Worm (Caenorhabditis elegans): ENCODE results near the gene F53F4.7.
A peak's percentile ranks its signal among the peaks of the same experiment; 100 is the strongest.

F53F4.7 gene

DNA sequence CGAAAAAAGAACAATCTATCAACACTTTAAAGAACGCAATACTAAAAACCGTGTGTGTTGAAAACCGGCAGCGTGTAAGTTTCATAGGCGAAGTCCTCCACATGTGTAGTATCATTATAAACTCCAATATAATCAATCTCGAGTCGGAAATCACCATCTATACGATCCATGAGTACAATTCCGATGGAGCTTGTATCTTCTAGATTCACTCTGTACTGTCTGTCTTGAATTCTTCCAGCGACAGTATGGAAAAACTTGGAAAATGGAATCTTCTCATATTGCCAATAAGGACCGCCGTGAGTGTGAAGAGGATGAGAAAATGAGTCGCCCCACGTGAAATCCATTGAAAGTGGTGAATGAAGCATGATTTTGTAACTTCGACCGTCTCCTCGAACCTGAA lies 46.8 kb downstream of the F53F4.7 start (continued):
- TF ChIP-seq daf-16 (GFP tag; optimal IDR thresholded peaks at IDR 0.05), result no peak
- TF ChIP-seq daf-16 (tag; optimal IDR thresholded peaks at IDR 0.05), result peak; percentile 25
- no peak for TF ChIP-seq lin-39 (tag; optimal IDR thresholded peaks at IDR 0.05)
- TF ChIP-seq nhr-111 (GFP tag; optimal IDR thresholded peaks at IDR 0.05), result no peak
- TF ChIP-seq zfp-2 (tag; optimal IDR thresholded peaks at IDR 0.05), result no peak
- TF ChIP-seq rbr-2 (tag; optimal IDR thresholded peaks at IDR 0.05), result no peak
- TF ChIP-seq nhr-42 (GFP tag; IDR thresholded peaks at IDR 0.05), result peak; percentile 23; the same call in 1 of the 2 replicates
- no peak; the same call in 1 of the 2 replicates for TF ChIP-seq zfp-3 (GFP tag; conservative IDR thresholded peaks at IDR 0.05)
- peak; percentile 45 for TF ChIP-seq mes-2 (tag; optimal IDR thresholded peaks at IDR 0.05; ENCODE audit: poor library complexity, severe bottlenecking)
- TF ChIP-seq madf-5 (GFP tag; IDR thresholded peaks at IDR 0.05), result no peak
- no peak for TF ChIP-seq arid-1 (GFP tag; conservative IDR thresholded peaks at IDR 0.05)
- TF ChIP-seq saeg-2 (GFP tag; IDR thresholded peaks at IDR 0.05), result 0 out of 2 replicates have a peak, but pooled peaks have one; percentile 64

DNA sequence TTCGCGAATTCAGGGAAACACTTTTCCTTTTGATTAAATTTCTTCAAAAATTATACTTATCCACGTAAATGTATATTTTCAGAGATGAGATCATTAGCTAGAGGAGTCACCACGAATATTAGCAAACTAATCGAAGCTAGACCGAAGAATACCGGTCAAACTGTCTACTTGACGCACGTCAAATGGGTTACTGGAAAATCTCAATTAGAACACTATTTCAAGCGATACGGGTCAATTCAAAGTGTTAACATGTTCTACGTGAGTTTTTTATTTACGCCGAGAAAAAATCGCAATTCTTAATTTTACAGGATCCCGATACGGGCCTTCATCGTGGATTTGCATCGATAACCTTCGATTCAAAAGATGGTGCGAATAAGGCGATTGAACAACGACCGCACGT lies 48.0 kb downstream of the F53F4.7 start, which contains the start of gene slrp-1:
Gene slrp-1, plus strand, starts transcription at position 83 of the 400 bp plus-strand sequence.
- 0 out of 2 replicates have a peak, but pooled peaks have one; percentile 58 for TF ChIP-seq Y48G9A.11 (GFP tag; IDR thresholded peaks at IDR 0.05)
- no peak for TF ChIP-seq hlh-30 (tag; optimal IDR thresholded peaks at IDR 0.05; ENCODE audit: insufficient read depth)

DNA sequence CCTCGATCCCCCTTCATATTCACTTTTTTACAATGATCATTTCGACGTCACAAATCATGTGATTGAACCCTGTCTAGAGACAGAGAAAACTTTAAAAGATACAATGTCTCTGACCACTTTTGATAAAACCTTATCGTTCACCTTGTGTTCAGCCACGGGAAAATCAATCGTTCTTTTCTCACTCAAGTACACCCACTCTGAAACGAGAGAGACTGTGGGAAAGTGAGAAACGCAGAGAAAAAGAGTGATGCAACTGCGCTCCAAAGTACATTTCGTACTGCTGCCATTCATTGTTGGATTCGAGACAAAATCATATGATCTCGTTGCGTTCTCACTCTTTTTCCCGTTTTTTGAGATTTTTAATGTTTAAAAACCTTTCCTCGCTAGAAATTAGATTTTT lies 48.6 kb downstream of the F53F4.7 start:
- TF ChIP-seq arid-1 (GFP tag; conservative IDR thresholded peaks at IDR 0.05) (peak; percentile 66), cey-2 (tag; optimal IDR thresholded peaks at IDR 0.05; ENCODE audit: borderline replicate concordance, insufficient read depth) (peak; percentile 17), mdt-29 (GFP tag; IDR thresholded peaks at IDR 0.05) (peak; percentile 83), spr-1 (tag; optimal IDR thresholded peaks at IDR 0.05) (peak; percentile 69), zip-11 (GFP tag; IDR thresholded peaks at IDR 0.05) (no peak), hlh-11 (tag; optimal IDR thresholded peaks at IDR 0.05) (peak; percentile 97), lin-15B (tag; optimal IDR thresholded peaks at IDR 0.05) (peak; percentile 47), ceh-44 (GFP tag; IDR thresholded peaks at IDR 0.05) (0 out of 2 replicates have a peak, but pooled peaks have one; percentile 28), mxl-3 (GFP tag; optimal IDR thresholded peaks at IDR 0.05) (peak; percentile 75), lin-38 (GFP tag; IDR thresholded peaks at IDR 0.05) (peak; percentile 95), tra-1 (GFP tag; IDR thresholded peaks at IDR 0.05) (peak; percentile 58; the same call in 1 of the 2 replicates), zfp-3 (GFP tag; conservative IDR thresholded peaks at IDR 0.05) (peak; percentile 53; the same call in 1 of the 2 replicates), hlh-30 (tag; optimal IDR thresholded peaks at IDR 0.05; ENCODE audit: insufficient read depth) (peak; percentile 99), dmd-9 (GFP tag; IDR thresholded peaks at IDR 0.05) (no peak), nhr-76 (tag; optimal IDR thresholded peaks at IDR 0.05) (peak; percentile 70), aha-1 (tag) (peak; percentile 74), fkh-10 (GFP tag; optimal IDR thresholded peaks at IDR 0.05) (peak; percentile 53), dpl-1 (GFP tag; optimal IDR thresholded peaks at IDR 0.05) (peak; percentile 84), zip-2 (tag; optimal IDR thresholded peaks at IDR 0.05) (no peak), jun-1 (tag; optimal IDR thresholded peaks at IDR 0.05) (peak; percentile 17), ctbp-1 (GFP tag; IDR thresholded peaks at IDR 0.05) (0 out of 2 replicates have a peak, but pooled peaks have one; percentile 48), ceh-20 (GFP tag; IDR thresholded peaks at IDR 0.05) (peak; percentile 68), mxl-2 (GFP tag; conservative IDR thresholded peaks at IDR 0.05) (no peak), nhr-28 (tag; optimal IDR thresholded peaks at IDR 0.05) (peak; percentile 95), nhr-48 (tag; optimal IDR thresholded peaks at IDR 0.05) (peak; percentile 93), hif-1 (tag; optimal IDR thresholded peaks at IDR 0.05) (peak; percentile 10 to 72), php-3 (GFP tag; IDR thresholded peaks at IDR 0.05) (peak; percentile 69), lin-39 (tag; optimal IDR thresholded peaks at IDR 0.05) (no peak), rbr-2 (tag; optimal IDR thresholded peaks at IDR 0.05) (peak; percentile 78), mdl-1 (tag; optimal IDR thresholded peaks at IDR 0.05) (peak in 1 of 2 experiments; percentile 72), nhr-102 (tag; optimal IDR thresholded peaks at IDR 0.05) (peak; percentile 83), saeg-2 (GFP tag; IDR thresholded peaks at IDR 0.05) (peak; percentile 71; the same call in 1 of the 2 replicates), aly-2 (tag; optimal IDR thresholded peaks at IDR 0.05) (no peak), nhr-77 (tag; optimal IDR thresholded peaks at IDR 0.05) (peak; percentile 89), snpc-1.2 (GFP tag; IDR thresholded peaks at IDR 0.05) (no peak), dve-1 (tag; optimal IDR thresholded peaks at IDR 0.05; ENCODE audit: insufficient read depth) (peak; percentile 99), spr-3 (GFP tag; optimal IDR thresholded peaks at IDR 0.05) (peak; percentile 8), zfp-2 (tag; optimal IDR thresholded peaks at IDR 0.05) (no peak)

Measured in whole organism, L4 larva.